Fruit fly (Drosophila melanogaster): ENCODE results near the gene CG46448.

Gene CG46448

DNA sequence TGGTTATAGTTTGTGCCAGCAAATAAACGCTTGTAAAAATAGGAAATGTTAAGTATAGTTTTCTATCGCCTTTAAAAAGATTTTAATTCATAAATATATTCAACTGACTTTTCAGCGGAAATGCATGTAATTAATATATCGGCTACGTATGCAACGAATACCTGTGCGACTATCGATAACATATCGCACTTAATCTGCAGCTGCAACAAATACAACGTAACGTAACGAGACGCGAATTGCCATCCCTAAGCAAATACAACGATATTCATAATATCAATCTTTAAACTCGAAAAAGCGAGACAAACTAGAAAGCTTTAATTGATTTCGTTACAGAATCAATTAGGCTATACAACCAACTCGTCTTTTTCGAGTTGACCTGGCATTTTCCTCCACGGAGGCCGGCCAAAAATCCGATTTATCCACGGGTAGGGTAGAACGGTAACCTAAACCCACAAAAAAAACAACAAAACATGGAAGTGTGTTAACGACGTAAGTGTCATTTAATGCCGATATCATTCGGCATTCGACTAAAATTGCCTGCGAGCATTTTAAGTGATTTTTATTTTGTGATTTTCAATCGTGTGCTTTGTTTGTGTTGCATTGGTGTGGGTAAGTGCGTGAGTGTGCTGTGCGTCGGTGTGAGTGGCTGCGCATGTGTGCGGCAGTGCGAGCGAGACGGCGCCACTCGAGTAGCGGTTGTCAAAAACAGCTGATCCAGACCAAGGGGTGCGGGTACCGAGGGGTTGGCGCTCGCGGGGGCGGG lies 15.6 kb upstream of the CG46448 start, which contains the start of gene Atxn7 (continued):
- TF ChIP-seq CG9727 (GFP tag; optimal IDR thresholded peaks at IDR 0.05) (peak; percentile 77), ato (GFP tag; IDR thresholded peaks at IDR 0.05; ENCODE audit: partially characterized antibody) (peak; percentile 96), bab2 (GFP tag; optimal IDR thresholded peaks at IDR 0.05) (peak; percentile 24), CG18764 (GFP tag; optimal IDR thresholded peaks at IDR 0.05) (no peak), sc (optimal IDR thresholded peaks at IDR 0.05) (no peak), sc (GFP tag; optimal IDR thresholded peaks at IDR 0.05) (peak; percentile 75), HmgZ (tag; optimal IDR thresholded peaks at IDR 0.05) (peak; percentile 87), Mes4 (GFP tag; optimal IDR thresholded peaks at IDR 0.05) (peak; percentile 73), insv (GFP tag; optimal IDR thresholded peaks at IDR 0.05) (peak in 1 of 2 experiments; percentile 41), hth (optimal IDR thresholded peaks at IDR 0.05) (no peak), stwl (tag; optimal IDR thresholded peaks at IDR 0.05) (peak; percentile 97), trh (GFP tag; optimal IDR thresholded peaks at IDR 0.05) (peak; percentile 25), Sry-β (GFP tag; optimal IDR thresholded peaks at IDR 0.05) (peak; percentile 28), jing (GFP tag; optimal IDR thresholded peaks at IDR 0.05) (no peak), CG8359 (GFP tag; optimal IDR thresholded peaks at IDR 0.05; ENCODE audit: borderline replicate concordance) (peak; percentile 49), ara (GFP tag; IDR thresholded peaks at IDR 0.05) (peak; percentile 61), CG12236 (GFP tag; optimal IDR thresholded peaks at IDR 0.05) (peak; percentile 55), kay (GFP tag; optimal IDR thresholded peaks at IDR 0.05) (peak; percentile 27), eve (GFP tag; optimal IDR thresholded peaks at IDR 0.05) (no peak), Ptx1 (GFP tag; IDR thresholded peaks at IDR 0.05) (peak; percentile 62), sim (GFP tag; IDR thresholded peaks at IDR 0.05) (no peak), Drgx (GFP tag; IDR thresholded peaks at IDR 0.05) (0 out of 2 replicates have a peak, but pooled peaks have one; percentile 17), CG4404 (GFP tag; IDR thresholded peaks at IDR 0.05) (no peak), Six4 (GFP tag; optimal IDR thresholded peaks at IDR 0.05) (no peak), nom (GFP tag; optimal IDR thresholded peaks at IDR 0.05) (peak; percentile 48), Nf-YC (tag; optimal IDR thresholded peaks at IDR 0.05) (peak; percentile 42), CG1792 (GFP tag; optimal IDR thresholded peaks at IDR 0.05) (peak; percentile 64), Nf-YB (GFP tag; optimal IDR thresholded peaks at IDR 0.05) (peak; percentile 42), ab (GFP tag; optimal IDR thresholded peaks at IDR 0.05) (no peak), CG9817 (tag; optimal IDR thresholded peaks at IDR 0.05) (peak; percentile 65), NfI (GFP tag; optimal IDR thresholded peaks at IDR 0.05) (peak; percentile 89), CG9876 (GFP tag; optimal IDR thresholded peaks at IDR 0.05) (peak; percentile 42), grau (tag; optimal IDR thresholded peaks at IDR 0.05) (peak; percentile 70), CTCF (GFP tag; optimal IDR thresholded peaks at IDR 0.05) (peak; percentile 9), CG14667 (GFP tag; IDR thresholded peaks at IDR 0.05) (no peak), chn (GFP tag; optimal IDR thresholded peaks at IDR 0.05) (peak; percentile 48), caup (GFP tag; optimal IDR thresholded peaks at IDR 0.05; ENCODE audit: severe bottlenecking) (peak; percentile 82), pita (GFP tag; optimal IDR thresholded peaks at IDR 0.05) (no peak), ATbp (GFP tag; optimal IDR thresholded peaks at IDR 0.05) (peak; percentile 74), CG17568 (GFP tag; optimal IDR thresholded peaks at IDR 0.05) (no peak), tup (GFP tag; optimal IDR thresholded peaks at IDR 0.05) (no peak), zf30C (GFP tag; optimal IDR thresholded peaks at IDR 0.05) (peak; percentile 27), CG11093 (GFP tag; IDR thresholded peaks at IDR 0.05) (no peak), aop (GFP tag; IDR thresholded peaks at IDR 0.05) (no peak), HHEX (GFP tag; optimal IDR thresholded peaks at IDR 0.05) (peak; percentile 38), CG4820 (GFP tag; optimal IDR thresholded peaks at IDR 0.05) (peak; percentile 46), CG12155 (GFP tag; optimal IDR thresholded peaks at IDR 0.05) (peak; percentile 99), HLH4C (GFP tag; IDR thresholded peaks at IDR 0.05; ENCODE audit: partially characterized antibody) (peak; percentile 95), wdn (GFP tag; IDR thresholded peaks at IDR 0.05) (peak; percentile 44; the same call in 1 of the 2 replicates), eyg (GFP tag; optimal IDR thresholded peaks at IDR 0.05) (peak; percentile 61)

All from whole organism, embryonic.